Worm (Caenorhabditis elegans) whole organism, early embryonic: ENCODE measurements around the gene str-250.

Experiments
- aly-1 ChIP-seq: sonication (generic microtip); optimal IDR thresholded peaks from 2 replicates; lab custom pipeline; 2016; ENCODE audit warnings: missing genetic modification characterization, missing compliant biosample characterization
- ama-1 ChIP-seq: fragments of 150-350 bp; optimal IDR thresholded peaks from 2 replicates; lab custom pipeline; 2014
- ceh-13 ChIP-seq: fragments of 200-800 bp; sonication (Bioruptor generic); optimal IDR thresholded peaks from 2 replicates; lab custom pipeline; 2018; ENCODE audit warnings: mild to moderate bottlenecking, missing genetic modification characterization, missing compliant biosample characterization
- ceh-36 ChIP-seq: sonication (generic microtip); optimal IDR thresholded peaks from 2 replicates; lab custom pipeline; 2016; ENCODE audit warnings: missing genetic modification characterization, inconsistent platforms, missing compliant biosample characterization
- flt-1 ChIP-seq: fragments of 200-800 bp; sonication (Bioruptor generic); IDR thresholded peaks from 2 replicates; pipeline ENCODE4 v1.3.6; 2022; ENCODE audit warnings: missing genetic modification characterization, missing compliant biosample characterization
- hmbx-1 ChIP-seq: sonication (generic microtip); optimal IDR thresholded peaks from 2 replicates; lab custom pipeline; 2016; ENCODE audit warnings: mild to moderate bottlenecking, missing genetic modification characterization, missing compliant biosample characterization
- hnd-1 ChIP-seq: sonication (generic microtip); optimal IDR thresholded peaks from 2 replicates; lab custom pipeline; 2016; ENCODE audit warnings: missing genetic modification characterization, missing compliant biosample characterization
- pes-1 ChIP-seq: fragments of 200-800 bp; sonication (Bioruptor generic); IDR thresholded peaks from 2 replicates; pipeline ENCODE4 v1.3.6; 2022; ENCODE audit warnings: missing genetic modification reagents, missing genetic modification characterization, missing compliant biosample characterization
- tbx-11 ChIP-seq: fragments of 200-800 bp; sonication (Bioruptor generic); IDR thresholded peaks from 2 replicates; pipeline ENCODE4 v1.3.6; 2022; ENCODE audit warnings: missing genetic modification characterization, missing compliant biosample characterization
- tbx-37 ChIP-seq: fragments of 200-800 bp; sonication (Bioruptor generic); conservative IDR thresholded peaks from 2 replicates; pipeline ENCODE4 v1.3.6; 2022; ENCODE audit warnings: missing genetic modification reagents, missing genetic modification characterization, missing compliant biosample characterization
- tra-4 ChIP-seq: sonication (generic microtip); optimal IDR thresholded peaks from 2 replicates; lab custom pipeline; 2017; ENCODE audit warnings: missing genetic modification characterization, missing compliant biosample characterization

DNA sequence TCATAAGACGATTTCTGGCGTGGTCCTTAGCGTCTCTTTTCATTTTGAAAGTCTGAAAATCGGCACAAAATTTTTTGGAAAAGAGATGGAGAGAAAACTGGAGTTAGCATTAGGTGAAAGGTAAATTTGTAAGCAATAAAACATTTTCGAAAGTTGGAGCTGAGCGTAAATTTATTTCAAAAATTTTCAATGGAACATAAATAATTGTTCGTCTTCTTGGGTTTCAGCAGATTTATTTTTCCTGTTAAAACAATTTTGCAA is 9.6 kb upstream of the str-250 start, which contains the start of gene C06B3.6:
- TF ChIP-seq ama-1 (lab: Kevin White, UChicago) (no peak), hmbx-1 (no peak), aly-1 (tag; lab: Kevin White, UChicago) (no peak), pes-1 (no peak), tbx-37 (GFP tag; lab: Robert Waterston, UW) (no peak), ceh-13 (GFP tag; lab: Kevin White, UChicago) (no peak), ceh-36 (tag; lab: Kevin White, UChicago) (no peak), flt-1 (GFP tag; lab: Robert Waterston, UW) (no peak), tbx-11 (GFP tag; lab: Robert Waterston, UW) (no peak), tra-4 (tag; lab: Kevin White, UChicago) (no peak), hnd-1 (no peak)
